Fruit fly (Drosophila melanogaster): ENCODE measurements around the gene Polr2H.

The Polr2H gene

DNA sequence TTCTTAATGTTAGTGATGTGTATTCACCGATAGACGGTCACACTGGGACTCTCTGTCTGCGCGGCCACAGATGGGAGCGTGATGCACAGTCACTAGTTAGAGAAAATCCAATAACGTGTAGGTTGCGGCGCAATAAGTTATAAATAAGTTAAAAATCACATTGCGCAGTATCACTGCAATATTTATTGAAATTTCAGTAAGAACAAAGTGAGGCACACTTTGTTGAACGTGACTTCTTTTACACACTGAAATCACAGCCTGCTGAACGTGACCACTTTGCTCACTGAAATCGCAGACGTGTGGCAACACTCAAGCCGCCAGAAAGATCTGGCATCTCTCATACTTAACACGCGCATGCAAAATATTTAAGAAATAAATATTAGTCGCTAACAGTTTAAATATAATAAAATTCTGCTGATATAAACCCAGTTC is at the start of gene Polr2H, which contains the start of gene CG11247 (continued):
- TF ChIP-seq ftz-f1 (GFP tag; optimal IDR thresholded peaks at IDR 0.05) (peak; percentile 50), CG8944 (GFP tag; optimal IDR thresholded peaks at IDR 0.05) (peak; percentile 95), CG7928 (GFP tag; optimal IDR thresholded peaks at IDR 0.05) (peak; percentile 55), Mad (GFP tag; optimal IDR thresholded peaks at IDR 0.05) (peak; percentile 96), MESR4 (GFP tag; optimal IDR thresholded peaks at IDR 0.05) (no peak), Sry-δ (GFP tag; optimal IDR thresholded peaks at IDR 0.05) (peak; percentile 99), zfh1 (GFP tag; IDR thresholded peaks at IDR 0.05) (peak; percentile 92), CG7271 (tag; optimal IDR thresholded peaks at IDR 0.05) (peak; percentile 60), CG7357 (GFP tag; IDR thresholded peaks at IDR 0.05) (peak; percentile 90), CG13624 (GFP tag; optimal IDR thresholded peaks at IDR 0.05) (peak; percentile 96), fru (optimal IDR thresholded peaks at IDR 0.05) (no peak), gt (GFP tag; IDR thresholded peaks at IDR 0.05) (peak; percentile 89), pan (optimal IDR thresholded peaks at IDR 0.05) (no peak), pan (GFP tag; optimal IDR thresholded peaks at IDR 0.05 in 1 of 2, IDR thresholded peaks at IDR 0.05 in 1 of 2) (peak in 1 of 2 experiments; percentile 90), CG15696 (tag; optimal IDR thresholded peaks at IDR 0.05) (peak; percentile 88), NFAT (GFP tag; IDR thresholded peaks at IDR 0.05) (peak; percentile 91), danr (GFP tag; IDR thresholded peaks at IDR 0.05) (peak; percentile 89), CG10366 (GFP tag; IDR thresholded peaks at IDR 0.05) (peak; percentile 93), CG15269 (tag; optimal IDR thresholded peaks at IDR 0.05) (peak; percentile 78), Hr39 (optimal IDR thresholded peaks at IDR 0.05) (no peak), dm (GFP tag; optimal IDR thresholded peaks at IDR 0.05) (peak; percentile 95), Hr78 (GFP tag; optimal IDR thresholded peaks at IDR 0.05) (no peak), Ptx1 (GFP tag; IDR thresholded peaks at IDR 0.05) (peak; percentile 96), run (tag; optimal IDR thresholded peaks at IDR 0.05) (no peak), pfk (GFP tag; optimal IDR thresholded peaks at IDR 0.05) (no peak), sisA (GFP tag; IDR thresholded peaks at IDR 0.05) (peak; percentile 97), otp (GFP tag; IDR thresholded peaks at IDR 0.05) (peak; percentile 88), ssp (GFP tag; IDR thresholded peaks at IDR 0.05) (peak; percentile 93), unc-4 (GFP tag; IDR thresholded peaks at IDR 0.05; ENCODE audit: partially characterized antibody) (peak; percentile 73), CG2678 (tag; optimal IDR thresholded peaks at IDR 0.05) (peak; percentile 82), cg (GFP tag; optimal IDR thresholded peaks at IDR 0.05) (no peak), Max (GFP tag; optimal IDR thresholded peaks at IDR 0.05) (peak; percentile 93), toy (GFP tag; IDR thresholded peaks at IDR 0.05) (peak; percentile 79; the same call in 1 of the 2 replicates), Ssrp (tag; optimal IDR thresholded peaks at IDR 0.05) (peak; percentile 89), CG5953 (GFP tag; IDR thresholded peaks at IDR 0.05) (0 out of 2 replicates have a peak, but pooled peaks have one; percentile 62), slou (GFP tag; optimal IDR thresholded peaks at IDR 0.05) (peak; percentile 85), MTF-1 (GFP tag; optimal IDR thresholded peaks at IDR 0.05; ENCODE audit: borderline replicate concordance) (no peak), crol (GFP tag; IDR thresholded peaks at IDR 0.05) (peak; percentile 40; the same call in 1 of the 2 replicates), CG10147 (GFP tag; optimal IDR thresholded peaks at IDR 0.05) (peak; percentile 68), emc (GFP tag; optimal IDR thresholded peaks at IDR 0.05) (peak; percentile 87), row (GFP tag; IDR thresholded peaks at IDR 0.05) (peak; percentile 99), CG6654 (GFP tag; optimal IDR thresholded peaks at IDR 0.05) (peak; percentile 72), CrebB (tag; optimal IDR thresholded peaks at IDR 0.05) (peak; percentile 76), CG10654 (GFP tag; optimal IDR thresholded peaks at IDR 0.05) (peak; percentile 93), nmo (GFP tag; optimal IDR thresholded peaks at IDR 0.05) (peak; percentile 95), CG13296 (GFP tag; optimal IDR thresholded peaks at IDR 0.05) (peak; percentile 60), ac (GFP tag; optimal IDR thresholded peaks at IDR 0.05) (no peak), Dfd (GFP tag; optimal IDR thresholded peaks at IDR 0.05) (no peak), unpg (GFP tag; optimal IDR thresholded peaks at IDR 0.05) (peak; percentile 90), Dbx (GFP tag; IDR thresholded peaks at IDR 0.05) (peak; percentile 93), Vsx1 (GFP tag; optimal IDR thresholded peaks at IDR 0.05) (peak; percentile 31), CG10274 (GFP tag; optimal IDR thresholded peaks at IDR 0.05) (peak; percentile 54)

All from whole organism, embryonic.